Fruit fly (Drosophila melanogaster): Measurements from ENCODE around the gene PNUTS.

The PNUTS gene

DNA sequence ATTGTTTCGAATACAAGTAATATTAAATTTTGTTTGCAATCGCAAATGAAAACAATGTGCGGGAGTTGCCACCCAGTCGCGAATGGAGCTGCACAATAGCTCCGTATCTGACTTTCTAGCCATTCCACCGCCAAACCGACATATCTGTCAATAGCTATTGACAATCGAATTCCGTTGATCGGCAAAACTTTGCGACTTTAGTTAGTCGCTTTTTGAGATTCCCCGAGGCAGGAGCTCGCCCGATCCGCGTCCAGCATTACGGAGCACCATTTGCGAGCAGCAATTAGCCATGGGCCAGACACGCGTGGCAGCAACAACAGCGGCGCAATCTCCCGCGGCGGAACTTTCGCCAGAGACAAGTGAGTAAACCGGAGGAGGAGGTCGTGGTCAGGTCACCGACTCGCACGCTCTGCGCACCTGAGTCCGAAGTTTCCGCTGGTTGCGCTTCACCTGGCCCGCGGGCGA, 17.6 kb upstream of the PNUTS start, which contains the start of the genes CG4291 and kraken (continued):
- TF ChIP-seq CG17568 (GFP tag; optimal IDR thresholded peaks at IDR 0.05) = no peak
- TF ChIP-seq YL-1 (GFP tag; optimal IDR thresholded peaks at IDR 0.05) = peak; percentile 50
- TF ChIP-seq CkIIα-i1 (GFP tag; IDR thresholded peaks at IDR 0.05) = no peak
- TF ChIP-seq Atf-2 (GFP tag; optimal IDR thresholded peaks at IDR 0.05) = no peak
- peak; percentile 67 for TF ChIP-seq CG18599 (GFP tag; optimal IDR thresholded peaks at IDR 0.05)
- TF ChIP-seq Ada2b (GFP tag; IDR thresholded peaks at IDR 0.05) = 0 out of 2 replicates have a peak, but pooled peaks have one; percentile 24
- no peak for TF ChIP-seq psq (GFP tag; optimal IDR thresholded peaks at IDR 0.05)
- no peak for TF ChIP-seq CG15073 (GFP tag; optimal IDR thresholded peaks at IDR 0.05)
- TF ChIP-seq CG1233 (GFP tag; optimal IDR thresholded peaks at IDR 0.05) = peak; percentile 2
- peak; percentile 74 for TF ChIP-seq CG16779 (GFP tag; IDR thresholded peaks at IDR 0.05)
- TF ChIP-seq CG3065 (GFP tag; optimal IDR thresholded peaks at IDR 0.05) = no peak
- 0 out of 2 replicates have a peak, but pooled peaks have one; percentile 2 for TF ChIP-seq CG1024 (GFP tag; IDR thresholded peaks at IDR 0.05)
- peak; percentile 47; the same call in 1 of the 2 replicates for TF ChIP-seq klu (GFP tag; IDR thresholded peaks at IDR 0.05)
- no peak for TF ChIP-seq Hand (GFP tag; optimal IDR thresholded peaks at IDR 0.05)
- TF ChIP-seq CG8359 (GFP tag; optimal IDR thresholded peaks at IDR 0.05; ENCODE audit: borderline replicate concordance) = no peak
- TF ChIP-seq H15 (GFP tag; IDR thresholded peaks at IDR 0.05) = peak; percentile 18; the same call in 1 of the 3 replicates
- TF ChIP-seq kah (GFP tag; optimal IDR thresholded peaks at IDR 0.05) = peak; percentile 57
- TF ChIP-seq chm (GFP tag; IDR thresholded peaks at IDR 0.05) = peak; percentile 67
- peak; percentile 49; the same call in 1 of the 2 replicates for TF ChIP-seq sim (GFP tag; IDR thresholded peaks at IDR 0.05)
- no peak for TF ChIP-seq CG30431 (GFP tag; optimal IDR thresholded peaks at IDR 0.05)
- no peak for TF ChIP-seq CG2202 (tag; optimal IDR thresholded peaks at IDR 0.05)
- no peak for TF ChIP-seq h (optimal IDR thresholded peaks at IDR 0.05)
- TF ChIP-seq CG17328 (GFP tag; IDR thresholded peaks at IDR 0.05) = peak; percentile 44
- peak; percentile 56 for TF ChIP-seq grau (tag; optimal IDR thresholded peaks at IDR 0.05)
- peak; percentile 90 for TF ChIP-seq pzg (GFP tag; optimal IDR thresholded peaks at IDR 0.05)
- TF ChIP-seq CG6854 (GFP tag; optimal IDR thresholded peaks at IDR 0.05) = no peak
- TF ChIP-seq CG11695 (GFP tag; IDR thresholded peaks at IDR 0.05) = no peak
- TF ChIP-seq dimm (GFP tag; IDR thresholded peaks at IDR 0.05) = no peak
- TF ChIP-seq CG5180 (GFP tag; optimal IDR thresholded peaks at IDR 0.05) = no peak
- peak; percentile 59 for TF ChIP-seq CG2678 (tag; optimal IDR thresholded peaks at IDR 0.05)
- no peak for TF ChIP-seq CG3838 (GFP tag; optimal IDR thresholded peaks at IDR 0.05)
- TF ChIP-seq slp2 (GFP tag; optimal IDR thresholded peaks at IDR 0.05) = no peak
- TF ChIP-seq wdn (GFP tag; IDR thresholded peaks at IDR 0.05) = peak; percentile 67
- no peak for TF ChIP-seq Lpt (GFP tag; optimal IDR thresholded peaks at IDR 0.05)
- TF ChIP-seq CG11560 (tag; IDR thresholded peaks at IDR 0.05) = no peak; the same call in 2 of the 3 replicates
- TF ChIP-seq Xrp1 (GFP tag; IDR thresholded peaks at IDR 0.05) = peak; percentile 56
- peak; percentile 22; the same call in 1 of the 2 replicates for TF ChIP-seq CG6689 (GFP tag; IDR thresholded peaks at IDR 0.05)
- TF ChIP-seq CG8924 (tag; optimal IDR thresholded peaks at IDR 0.05) = peak; percentile 65
- no peak for TF ChIP-seq sqz (GFP tag; optimal IDR thresholded peaks at IDR 0.05)
- peak; percentile 23 for TF ChIP-seq Lhr (GFP tag; optimal IDR thresholded peaks at IDR 0.05)
- TF ChIP-seq croc (GFP tag; conservative IDR thresholded peaks at IDR 0.05) = no peak
- no peak for TF ChIP-seq ato (GFP tag; IDR thresholded peaks at IDR 0.05; ENCODE audit: partially characterized antibody)
- TF ChIP-seq Nf-YB (GFP tag; optimal IDR thresholded peaks at IDR 0.05) = no peak
- peak; percentile 57 for TF ChIP-seq abd-A (tag; optimal IDR thresholded peaks at IDR 0.05)
- TF ChIP-seq en (GFP tag; optimal IDR thresholded peaks at IDR 0.05) = peak; percentile 0
- peak; percentile 58 for TF ChIP-seq Dad (GFP tag; optimal IDR thresholded peaks at IDR 0.05)
- TF ChIP-seq Adf1 (GFP tag; IDR thresholded peaks at IDR 0.05) = peak; percentile 57; the same call in 1 of the 2 replicates
- 0 out of 2 replicates have a peak, but pooled peaks have one; percentile 37 for TF ChIP-seq CG5953 (GFP tag; IDR thresholded peaks at IDR 0.05)
- TF ChIP-seq fd64A (GFP tag; optimal IDR thresholded peaks at IDR 0.05) = no peak
- TF ChIP-seq CrebB (tag; optimal IDR thresholded peaks at IDR 0.05) = peak; percentile 82
- peak; percentile 11 for TF ChIP-seq CG9437 (GFP tag; optimal IDR thresholded peaks at IDR 0.05)

Measured in whole organism, embryonic.